Worm (Caenorhabditis elegans) whole organism, late embryonic: ENCODE results near the gene ZK1010.5.

Experiments used
- C38D4.7 ChIP-seq: fragments of 200-800 bp; sonication (Bioruptor generic); optimal IDR thresholded peaks from 2 replicates; lab custom pipeline; 2018; ENCODE audit warnings: mild to moderate bottlenecking, missing genetic modification characterization, moderate library complexity, missing compliant biosample characterization
- T23F11.4 ChIP-seq: fragments of 200-800 bp; sonication (Bioruptor generic); optimal IDR thresholded peaks from 2 replicates; lab custom pipeline; 2018; ENCODE audit warnings: mild to moderate bottlenecking, missing genetic modification characterization, missing compliant biosample characterization
- Y22D7AL.16 ChIP-seq: sonication (generic microtip); optimal IDR thresholded peaks from 2 replicates; lab custom pipeline; 2016; ENCODE audit warnings: missing genetic modification characterization, missing compliant biosample characterization
- ahr-1 ChIP-seq: sonication (generic microtip); optimal IDR thresholded peaks from 2 replicates; lab custom pipeline; 2016; ENCODE audit warnings: missing genetic modification characterization, missing compliant biosample characterization
- ceh-18 ChIP-seq: sonication (generic microtip); optimal IDR thresholded peaks from 2 replicates; lab custom pipeline; 2016; ENCODE audit warnings: missing genetic modification characterization, missing compliant biosample characterization
- ceh-22 ChIP-seq: sonication (generic microtip); optimal IDR thresholded peaks from 2 replicates; lab custom pipeline; 2017; ENCODE audit warnings: missing biosample characterization, missing genetic modification characterization
- ceh-24 ChIP-seq: sonication (generic microtip); optimal IDR thresholded peaks from 2 replicates; lab custom pipeline; 2016; ENCODE audit warnings: mild to moderate bottlenecking, missing genetic modification characterization, missing compliant biosample characterization
- ceh-30 ChIP-seq: fragments of 150-350 bp; optimal IDR thresholded peaks from 2 replicates; lab custom pipeline; 2014; ENCODE audit warnings: missing biosample characterization, missing genetic modification characterization
- ceh-45 ChIP-seq: fragments of 200-800 bp; sonication (Bioruptor generic); IDR thresholded peaks from 2 replicates; pipeline ENCODE4 v1.3.6; 2022; ENCODE audit warnings: missing genetic modification reagents, missing genetic modification characterization, missing compliant biosample characterization
- ceh-48 ChIP-seq: sonication (generic microtip); optimal IDR thresholded peaks from 2 replicates; lab custom pipeline; 2016; ENCODE audit warnings: missing genetic modification characterization, inconsistent platforms, missing compliant biosample characterization
- ceh-6 ChIP-seq: fragments of 200-800 bp; sonication (Bioruptor generic); optimal IDR thresholded peaks from 2 replicates; lab custom pipeline; 2018; ENCODE audit warnings: mild to moderate bottlenecking, missing genetic modification characterization, missing compliant biosample characterization
- ceh-9 ChIP-seq: sonication (generic microtip); optimal IDR thresholded peaks from 2 replicates; lab custom pipeline; 2016; ENCODE audit warnings: mild to moderate bottlenecking, missing genetic modification characterization, inconsistent platforms, missing compliant biosample characterization
- elt-2 ChIP-seq: sonication (generic microtip); optimal IDR thresholded peaks from 2 replicates; lab custom pipeline; 2016; ENCODE audit warnings: missing genetic modification reagents, missing genetic modification characterization, missing compliant biosample characterization
- elt-4 ChIP-seq: sonication (generic microtip); optimal IDR thresholded peaks from 2 replicates; lab custom pipeline; 2016; ENCODE audit warnings: missing genetic modification characterization, missing compliant biosample characterization
- eyg-1 ChIP-seq: sonication (generic microtip); optimal IDR thresholded peaks from 2 replicates; lab custom pipeline; 2016; ENCODE audit warnings: missing genotype, missing genetic modification characterization, missing compliant biosample characterization
- fkh-10 ChIP-seq: fragments of 150-350 bp; optimal IDR thresholded peaks from 2 replicates; lab custom pipeline; 2014; ENCODE audit warnings: missing biosample characterization, missing genetic modification reagents, missing genetic modification characterization
- fkh-6 ChIP-seq: sonication (generic microtip); optimal IDR thresholded peaks from 2 replicates; lab custom pipeline; 2016; ENCODE audit warnings: missing genetic modification characterization, missing compliant biosample characterization
- hlh-13 ChIP-seq: fragments of 200-800 bp; sonication (Bioruptor generic); optimal IDR thresholded peaks from 2 replicates; lab custom pipeline; 2018; ENCODE audit warnings: mild to moderate bottlenecking, missing genetic modification characterization, missing compliant biosample characterization
- hlh-6 ChIP-seq: sonication (generic microtip); optimal IDR thresholded peaks from 2 replicates; lab custom pipeline; 2016; ENCODE audit warnings: missing genotype, missing genetic modification characterization, missing compliant biosample characterization
- hlh-8 ChIP-seq: sonication (generic microtip); optimal IDR thresholded peaks from 2 replicates; lab custom pipeline; 2016; ENCODE audit warnings: missing genotype, missing genetic modification characterization, missing compliant biosample characterization
- lim-6 ChIP-seq: sonication (generic microtip); optimal IDR thresholded peaks from 2 replicates; lab custom pipeline; 2016; ENCODE audit warnings: missing genetic modification characterization, missing compliant biosample characterization
- mec-3 ChIP-seq: sonication (generic microtip); optimal IDR thresholded peaks from 2 replicates; lab custom pipeline; 2016; ENCODE audit warnings: borderline replicate concordance, missing genetic modification characterization, missing compliant biosample characterization
- nhr-11 ChIP-seq: fragments of 150-350 bp; optimal IDR thresholded peaks from 2 replicates; lab custom pipeline; 2014; ENCODE audit warnings: missing biosample characterization, missing genetic modification characterization
- npax-4 ChIP-seq: sonication (generic microtip); optimal IDR thresholded peaks from 2 replicates; lab custom pipeline; 2016; ENCODE audit warnings: missing genetic modification characterization, missing compliant biosample characterization
- pag-3 ChIP-seq: sonication (generic microtip); optimal IDR thresholded peaks from 2 replicates; lab custom pipeline; 2016; ENCODE audit warnings: missing compliant biosample characterization, missing genetic modification characterization, borderline replicate concordance
- pax-1 ChIP-seq: fragments of 150-350 bp; optimal IDR thresholded peaks from 2 replicates; lab custom pipeline; 2014; ENCODE audit warnings: missing biosample characterization, missing genetic modification characterization
- pha-4 ChIP-seq: fragments of 150-350 bp; optimal IDR thresholded peaks from 2 replicates; lab custom pipeline; 2018; ENCODE audit warnings: missing biosample characterization, missing genetic modification reagents, missing genetic modification characterization
- pqm-1 ChIP-seq: sonication (generic microtip); optimal IDR thresholded peaks from 2 replicates; lab custom pipeline; 2016; ENCODE audit warnings: missing genetic modification characterization, missing compliant biosample characterization
- pros-1 ChIP-seq: fragments of 150-350 bp; optimal IDR thresholded peaks from 2 replicates; lab custom pipeline; 2014; ENCODE audit warnings: missing biosample characterization, missing genetic modification reagents, missing genetic modification characterization
- sdc-2 ChIP-seq: sonication (generic microtip); optimal IDR thresholded peaks from 2 replicates; lab custom pipeline; 2016; ENCODE audit warnings: missing genotype, missing genetic modification characterization, missing compliant biosample characterization
- syd-9 ChIP-seq: sonication (generic microtip); optimal IDR thresholded peaks from 2 replicates; lab custom pipeline; 2016; ENCODE audit warnings: mild to moderate bottlenecking, missing genetic modification characterization, moderate library complexity, missing compliant biosample characterization
- tbx-7 ChIP-seq: sonication (generic microtip); optimal IDR thresholded peaks from 2 replicates; lab custom pipeline; 2016; ENCODE audit warnings: missing genotype, missing genetic modification characterization, missing compliant biosample characterization
- unc-42 ChIP-seq: sonication (generic microtip); optimal IDR thresholded peaks from 2 replicates; lab custom pipeline; 2016; ENCODE audit warnings: missing genotype, missing genetic modification characterization, missing compliant biosample characterization
- unc-55 ChIP-seq: sonication (generic microtip); optimal IDR thresholded peaks from 2 replicates; lab custom pipeline; 2017; ENCODE audit warnings: missing biosample characterization, missing genetic modification reagents, missing genetic modification characterization
- unc-86 ChIP-seq: sonication (generic microtip); optimal IDR thresholded peaks from 2 replicates; lab custom pipeline; 2016; ENCODE audit warnings: missing genetic modification characterization, missing compliant biosample characterization
- zip-5 ChIP-seq: sonication (generic microtip); optimal IDR thresholded peaks from 2 replicates; lab custom pipeline; 2016; ENCODE audit warnings: missing genetic modification characterization, missing compliant biosample characterization

Gene ZK1010.5

DNA sequence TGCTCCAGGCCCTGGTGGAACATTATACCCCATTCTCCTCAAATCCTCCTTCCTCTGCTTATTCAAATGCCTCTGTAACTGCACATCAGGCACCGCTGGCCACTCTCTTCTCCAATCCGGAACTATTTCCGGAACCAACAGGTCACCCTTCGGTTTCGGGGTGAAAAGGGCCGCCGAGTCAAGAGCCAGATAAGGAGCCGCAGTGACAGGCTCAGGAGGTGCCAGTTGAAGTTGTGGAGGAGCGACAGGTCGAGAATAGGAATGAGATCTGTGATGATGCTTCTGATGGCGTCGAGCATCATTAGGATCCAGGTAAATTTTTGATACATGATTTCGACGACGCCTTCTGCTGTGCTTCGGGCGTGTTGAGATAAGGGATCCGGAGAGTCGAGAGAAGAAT, 10.9 kb upstream of the ZK1010.5 start:
- TF ChIP-seq ahr-1 (no peak), elt-2 (tag; lab: Kevin White, UChicago) (no peak), ceh-18 (tag; lab: Kevin White, UChicago) (no peak), pha-4 (tag; lab: Kevin White, UChicago) (no peak), pqm-1 (tag; lab: Kevin White, UChicago) (no peak)
- TF ChIP-seq, all 69 proteins: peak for 0

DNA sequence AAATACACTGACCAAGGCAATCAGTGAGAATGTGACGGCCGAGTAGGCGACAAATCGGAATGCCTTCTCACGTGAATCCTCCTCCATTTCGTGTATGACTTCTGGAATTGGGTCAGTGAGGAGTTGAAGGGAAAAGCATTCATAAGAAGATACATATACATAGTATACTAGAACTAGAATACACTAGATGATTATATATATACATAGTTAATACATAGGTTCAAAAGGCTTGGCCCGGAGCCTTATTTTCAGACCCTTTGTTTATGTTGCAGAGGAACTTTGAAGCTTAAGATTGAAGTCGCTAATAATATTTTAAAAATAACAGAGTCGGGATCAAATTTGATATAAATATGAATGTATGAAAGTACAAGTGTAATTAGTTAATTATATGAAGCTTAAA, 6.3 kb upstream of the ZK1010.5 start, which contains the start of gene col-97:
TSS of gene col-97 (minus strand) at position 101 of the 400 bp plus-strand sequence.
- TF ChIP-seq unc-86: no peak
- no peak for TF ChIP-seq hlh-6 (tag; lab: Kevin White, UChicago)
- no peak for TF ChIP-seq fkh-6 (tag; lab: Kevin White, UChicago)
- no peak for TF ChIP-seq zip-5 (tag; lab: Kevin White, UChicago)
- TF ChIP-seq ceh-48 (tag; lab: Kevin White, UChicago): no peak
- TF ChIP-seq ceh-9 (tag; lab: Kevin White, UChicago): no peak
- no peak for TF ChIP-seq pax-1 (tag; lab: Kevin White, UChicago)
- TF ChIP-seq unc-42 (tag; lab: Kevin White, UChicago): no peak
- TF ChIP-seq ceh-24: no peak

- TF ChIP-seq sdc-2 (tag; lab: Kevin White, UChicago) (peak; percentile 29), mec-3 (tag; lab: Kevin White, UChicago) (no peak), hlh-6 (tag; lab: Kevin White, UChicago) (no peak), pax-1 (tag; lab: Kevin White, UChicago) (no peak), elt-4 (tag; lab: Kevin White, UChicago) (peak; percentile 88), pha-4 (tag; lab: Kevin White, UChicago) (no peak), npax-4 (tag; lab: Kevin White, UChicago) (no peak), pag-3 (tag; lab: Kevin White, UChicago) (no peak), ceh-6 (no peak)
Observed at ce11 chrIII:12993055-12993454, 5.7 kb upstream of the ZK1010.5 start.

DNA sequence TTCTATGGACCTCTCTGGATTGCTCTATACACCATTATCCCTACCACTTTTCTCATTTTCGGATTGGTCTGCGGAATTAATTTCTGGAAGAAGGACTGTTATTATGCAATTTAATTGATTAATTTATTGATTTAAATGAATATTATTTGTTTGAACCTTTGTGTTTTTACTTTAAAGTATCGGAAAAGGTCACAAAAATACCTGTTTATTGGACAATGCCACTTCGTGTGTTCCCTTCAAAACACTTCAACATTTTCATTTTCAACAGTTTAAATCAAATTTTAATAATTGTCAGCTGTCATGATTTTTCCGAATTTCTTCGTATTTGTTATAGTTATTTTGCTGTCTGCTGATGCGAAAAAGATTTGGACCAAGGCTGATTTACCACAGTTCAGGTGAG, 3.7 kb upstream of the ZK1010.5 start, which contains the start of gene ZK1010.12:
TSS of gene ZK1010.12 (plus strand) at position 301 of the 400 bp plus-strand sequence.
- TF ChIP-seq unc-42 (tag; lab: Kevin White, UChicago): no peak
- no peak for TF ChIP-seq npax-4 (tag; lab: Kevin White, UChicago)
- no peak for TF ChIP-seq nhr-11 (tag; lab: Kevin White, UChicago)
- no peak for TF ChIP-seq ceh-22
- no peak for TF ChIP-seq hlh-8
- no peak for TF ChIP-seq hlh-6 (tag; lab: Kevin White, UChicago)
- no peak for TF ChIP-seq fkh-10 (GFP tag; lab: Kevin White, UChicago)
- no peak for TF ChIP-seq C38D4.7

DNA sequence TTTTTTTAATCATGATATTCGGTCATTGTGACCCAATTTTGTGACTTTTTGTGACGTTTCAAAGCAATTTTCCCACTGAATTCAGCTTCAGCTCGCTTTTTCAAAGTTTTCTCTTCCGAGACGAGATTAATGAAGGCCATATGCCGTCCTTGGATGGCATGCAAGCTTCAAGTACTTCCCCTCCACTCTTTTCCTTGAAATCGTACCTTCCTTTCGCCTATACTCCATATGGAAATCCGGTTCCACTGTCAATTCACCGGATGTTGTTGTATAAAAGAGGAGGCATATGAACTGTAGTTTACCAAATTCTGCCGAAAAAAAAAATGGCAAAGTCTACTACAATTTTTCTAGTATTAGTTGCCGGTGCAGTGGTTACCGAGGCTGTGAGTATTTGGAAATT, 6.5 kb downstream of the ZK1010.5 start, which contains the start of gene ZK1010.4:
TSS of gene ZK1010.4 (plus strand) at position 301 of the 400 bp plus-strand sequence.
- no peak for TF ChIP-seq hlh-13 (GFP tag; lab: Kevin White, UChicago)
- no peak for TF ChIP-seq unc-55
- TF ChIP-seq syd-9 (tag; lab: Kevin White, UChicago): no peak
- TF ChIP-seq lim-6: no peak
- TF ChIP-seq tbx-7 (tag; lab: Kevin White, UChicago): no peak
- TF ChIP-seq eyg-1 (tag; lab: Kevin White, UChicago): no peak
- no peak for TF ChIP-seq ceh-9 (tag; lab: Kevin White, UChicago)
- no peak for TF ChIP-seq Y22D7AL.16
- TF ChIP-seq ceh-18 (tag; lab: Kevin White, UChicago): no peak
- TF ChIP-seq T23F11.4 (GFP tag; lab: Kevin White, UChicago): no peak
- TF ChIP-seq ceh-30 (tag; lab: Kevin White, UChicago): no peak
- TF ChIP-seq ceh-45 (GFP tag; lab: Robert Waterston, UW): no peak
- no peak for TF ChIP-seq pros-1
